Worm (Caenorhabditis elegans) whole organism, L2 larva: ENCODE results near the gene F15H10.5.
A peak's percentile ranks its signal among the peaks of the same experiment; 100 is the strongest.

Experiments used
- C34F6.9 ChIP-seq: fragments of 150-350 bp; optimal IDR thresholded peaks from 2 replicates; lab custom pipeline; 2014; ENCODE audit warnings: missing biosample characterization, missing genetic modification characterization
- F13H6.1 ChIP-seq: sonication (generic microtip); optimal IDR thresholded peaks from 2 replicates; lab custom pipeline; 2016; ENCODE audit warnings: missing genetic modification characterization, missing compliant biosample characterization
- R02D3.7 ChIP-seq: fragments of 150-350 bp; optimal IDR thresholded peaks from 2 replicates; lab custom pipeline; 2014; ENCODE audit warnings: missing biosample characterization, missing genetic modification characterization
- Y55F3AM.14 ChIP-seq: fragments of 200-800 bp; sonication (Bioruptor generic); optimal IDR thresholded peaks from 2 replicates; lab custom pipeline; 2018; ENCODE audit warnings: mild to moderate bottlenecking, missing genetic modification characterization, missing compliant biosample characterization
- ZK546.5 ChIP-seq: sonication (generic microtip); optimal IDR thresholded peaks from 2 replicates; lab custom pipeline; 2017; ENCODE audit warnings: missing biosample characterization, missing genetic modification characterization
- alr-1 ChIP-seq: fragments of 150-350 bp; optimal IDR thresholded peaks from 2 replicates; lab custom pipeline; 2014; ENCODE audit warnings: missing biosample characterization, missing genetic modification characterization
- aly-2 ChIP-seq: fragments of 150-350 bp; optimal IDR thresholded peaks from 2 replicates; lab custom pipeline; 2014; ENCODE audit warnings: missing biosample characterization, missing genetic modification characterization
- ama-1 ChIP-seq: fragments of 150-350 bp; optimal IDR thresholded peaks from 2 replicates; lab custom pipeline; 2018; ENCODE audit warnings: inconsistent platforms
- ceh-82 ChIP-seq: fragments of 150-350 bp; optimal IDR thresholded peaks from 2 replicates; lab custom pipeline; 2014; ENCODE audit warnings: missing biosample characterization, missing genetic modification characterization
- crh-2 ChIP-seq: sonication (generic microtip); optimal IDR thresholded peaks from 2 replicates; lab custom pipeline; 2017; ENCODE audit warnings: missing biosample characterization, missing genetic modification characterization
- dmd-4 ChIP-seq: sonication (generic microtip); optimal IDR thresholded peaks from 2 replicates; lab custom pipeline; 2017; ENCODE audit warnings: missing biosample characterization, missing genetic modification characterization
- egl-27 ChIP-seq: sonication (generic microtip); optimal IDR thresholded peaks from 3 replicates; lab custom pipeline; 2017; ENCODE audit warnings: missing biosample characterization, missing genetic modification reagents, missing genetic modification characterization
- elt-3 ChIP-seq: sonication (generic microtip); optimal IDR thresholded peaks from 2 replicates; lab custom pipeline; 2017; ENCODE audit warnings: missing biosample characterization, missing genetic modification characterization
- fos-1 ChIP-seq: fragments of 150-350 bp; optimal IDR thresholded peaks from 2 replicates; lab custom pipeline; 2014; ENCODE audit warnings: missing biosample characterization, missing genetic modification characterization
- gmeb-1 ChIP-seq: fragments of 150-350 bp; optimal IDR thresholded peaks from 2 replicates; lab custom pipeline; 2014; ENCODE audit warnings: missing biosample characterization, missing genetic modification characterization
- lin-39 ChIP-seq: fragments of 150-350 bp; optimal IDR thresholded peaks from 2 replicates; lab custom pipeline; 2014; ENCODE audit warnings: missing biosample characterization, missing genetic modification reagents, missing genetic modification characterization
- lsy-2 ChIP-seq, 2 experiments: fragments of 150-350 bp in 1 of 2; sonication (generic microtip) in 1 of 2; optimal IDR thresholded peaks; 2 replicates each; lab custom pipeline; 2014 to 2017; ENCODE audit warnings: missing biosample characterization in 2 of 2, missing genetic modification characterization in 2 of 2
- mab-5 ChIP-seq: fragments of 150-350 bp; optimal IDR thresholded peaks from 2 replicates; lab custom pipeline; 2014; ENCODE audit warnings: missing biosample characterization, missing genetic modification characterization
- nhr-11 ChIP-seq: fragments of 150-350 bp; optimal IDR thresholded peaks from 2 replicates; lab custom pipeline; 2014; ENCODE audit warnings: missing biosample characterization, missing genetic modification characterization
- nhr-12 ChIP-seq: fragments of 150-350 bp; optimal IDR thresholded peaks from 2 replicates; lab custom pipeline; 2014; ENCODE audit warnings: missing biosample characterization, missing genetic modification characterization
- nhr-129 ChIP-seq: fragments of 150-350 bp; optimal IDR thresholded peaks from 2 replicates; lab custom pipeline; 2014; ENCODE audit warnings: missing biosample characterization, missing genetic modification characterization
- nhr-21 ChIP-seq: fragments of 150-350 bp; optimal IDR thresholded peaks from 2 replicates; lab custom pipeline; 2014; ENCODE audit warnings: missing biosample characterization, missing genetic modification characterization
- nhr-237 ChIP-seq: fragments of 150-350 bp; optimal IDR thresholded peaks from 2 replicates; lab custom pipeline; 2014; ENCODE audit warnings: missing biosample characterization, missing genetic modification characterization
- nhr-6 ChIP-seq: fragments of 150-350 bp; optimal IDR thresholded peaks from 2 replicates; lab custom pipeline; 2014; ENCODE audit warnings: missing biosample characterization, missing genetic modification characterization
- peb-1 ChIP-seq: fragments of 150-350 bp; optimal IDR thresholded peaks from 2 replicates; lab custom pipeline; 2014; ENCODE audit warnings: missing biosample characterization, missing genetic modification characterization
- skn-1 ChIP-seq: sonication (generic microtip); optimal IDR thresholded peaks from 2 replicates; lab custom pipeline; 2017; ENCODE audit warnings: missing biosample characterization, missing genetic modification characterization
- sma-3 ChIP-seq: sonication (generic microtip); optimal IDR thresholded peaks from 2 replicates; lab custom pipeline; 2016; ENCODE audit warnings: missing genetic modification reagents, missing genetic modification characterization, missing compliant biosample characterization
- sma-9 ChIP-seq, 2 experiments: fragments of 150-350 bp in 1 of 2; sonication (generic microtip) in 1 of 2; optimal IDR thresholded peaks; 2 replicates each; lab custom pipeline; 2014 to 2016; ENCODE audit warnings: missing genetic modification characterization in 2 of 2, mild to moderate bottlenecking in 1 of 2, missing biosample characterization in 1 of 2, missing compliant biosample characterization in 1 of 2, missing genetic modification reagents in 1 of 2, moderate library complexity in 1 of 2
- snpc-4 ChIP-seq: fragments of 150-350 bp; optimal IDR thresholded peaks from 2 replicates; lab custom pipeline; 2014; ENCODE audit warnings: missing biosample characterization, missing genetic modification characterization
- unc-39 ChIP-seq: fragments of 150-350 bp; optimal IDR thresholded peaks from 2 replicates; lab custom pipeline; 2014; ENCODE audit warnings: missing biosample characterization, missing genetic modification characterization
- unc-55 ChIP-seq: fragments of 150-350 bp; sonication (generic microtip); optimal IDR thresholded peaks from 3 replicates; lab custom pipeline; 2014; ENCODE audit warnings: missing biosample characterization, missing genetic modification reagents, missing genetic modification characterization
- zag-1 ChIP-seq: fragments of 150-350 bp; optimal IDR thresholded peaks from 2 replicates; lab custom pipeline; 2014; ENCODE audit warnings: missing biosample characterization, missing genetic modification characterization
- ztf-1 ChIP-seq: fragments of 200-800 bp; sonication (Bioruptor generic); conservative IDR thresholded peaks from 2 replicates; pipeline ENCODE4 v1.3.6; 2022; ENCODE audit warnings: missing genetic modification characterization, missing compliant biosample characterization
- ztf-11 ChIP-seq: sonication (generic microtip); optimal IDR thresholded peaks from 2 replicates; lab custom pipeline; 2017; ENCODE audit warnings: missing biosample characterization, missing genetic modification characterization

F15H10.5 gene

DNA sequence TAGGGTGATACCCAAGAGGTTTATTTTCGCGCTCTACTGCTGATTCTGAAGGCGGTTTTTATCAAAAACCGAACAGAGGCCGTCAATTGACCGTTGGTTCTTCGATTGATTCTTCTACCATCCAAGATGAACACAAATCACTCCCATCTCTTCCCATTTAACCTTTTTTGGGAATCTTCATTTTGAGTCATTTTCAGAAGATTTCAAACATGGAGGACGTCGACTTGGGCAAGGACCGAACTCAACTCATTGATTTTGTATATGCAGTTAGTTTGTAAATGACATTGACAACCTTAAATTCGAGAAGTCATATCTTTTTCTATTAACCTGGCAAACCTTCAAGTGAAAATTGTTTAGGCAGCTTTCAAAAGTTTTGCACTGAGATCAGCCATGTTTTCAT lies 30.5 kb downstream of the F15H10.5 start, which contains the start of gene AC3.5:
AC3.5 (plus strand) TSS at position 210 of the 400 bp plus-strand sequence.
- no peak for TF ChIP-seq C34F6.9
- TF ChIP-seq fos-1 (tag; lab: Kevin White, UChicago), result peak; percentile 8
- TF ChIP-seq unc-55 (GFP tag; lab: Kevin White, UChicago), result no peak
- TF ChIP-seq lin-39 (tag; lab: Kevin White, UChicago), result no peak
- TF ChIP-seq mab-5 (tag; lab: Kevin White, UChicago), result no peak
- TF ChIP-seq ceh-82 (tag; lab: Kevin White, UChicago), result no peak
- peak; percentile 13 for TF ChIP-seq nhr-21
- TF ChIP-seq nhr-129, result no peak
- TF ChIP-seq skn-1, result no peak
- TF ChIP-seq alr-1 (tag; lab: Kevin White, UChicago), result no peak
- TF ChIP-seq, all 48 proteins: peak for 2

- TF ChIP-seq mab-5 (tag; lab: Kevin White, UChicago) (no peak), sma-9 (GFP tag; optimal IDR thresholded peaks at IDR 0.05; lab: Kevin White, UChicago) (no peak), sma-9 (tag; optimal IDR thresholded peaks at IDR 0.05; lab: Kevin White, UChicago) (no peak), ceh-82 (tag; lab: Kevin White, UChicago) (no peak), lsy-2 (tag; optimal IDR thresholded peaks at IDR 0.05; lab: Kevin White, UChicago) (no peak), aly-2 (tag; lab: Kevin White, UChicago) (no peak), Y55F3AM.14 (GFP tag; lab: Kevin White, UChicago) (no peak), nhr-11 (tag; lab: Kevin White, UChicago) (no peak), nhr-6 (tag; lab: Kevin White, UChicago) (no peak), snpc-4 (no peak), zag-1 (no peak), peb-1 (tag; lab: Kevin White, UChicago) (no peak), ztf-1 (GFP tag; lab: Robert Waterston, UW) (no peak), ztf-11 (tag; lab: Kevin White, UChicago) (no peak), crh-2 (no peak), nhr-237 (no peak), lin-39 (tag; lab: Kevin White, UChicago) (no peak), gmeb-1 (tag; lab: Kevin White, UChicago) (no peak), dmd-4 (tag; lab: Kevin White, UChicago) (no peak), ama-1 (lab: Kevin White, UChicago) (no peak)
Observed at ce11 chrV:10387412-10387811, 31.4 kb downstream of the F15H10.5 start.

ce11 chrV:10383950-10384349 lies 34.9 kb downstream of the F15H10.5 start, which contains the start of gene spe-10:
TSS of gene spe-10 (plus strand) at chrV:10384250.
- no peak for TF ChIP-seq nhr-6 (tag; lab: Kevin White, UChicago)

ce11 chrV:10382142-10382541 lies 36.7 kb downstream of the F15H10.5 start, which contains the start of gene pqn-2:
TSS of gene pqn-2 (plus strand) at chrV:10382442.
- TF ChIP-seq ZK546.5 (no peak), aly-2 (tag; lab: Kevin White, UChicago) (no peak), unc-39 (tag; lab: Kevin White, UChicago) (no peak), nhr-12 (tag; lab: Kevin White, UChicago) (no peak), R02D3.7 (tag; lab: Kevin White, UChicago) (no peak), alr-1 (tag; lab: Kevin White, UChicago) (no peak), F13H6.1 (no peak), fos-1 (tag; lab: Kevin White, UChicago) (no peak), elt-3 (tag; lab: Kevin White, UChicago) (no peak), skn-1 (no peak)
- TF ChIP-seq, all 48 proteins: peak for 0

DNA sequence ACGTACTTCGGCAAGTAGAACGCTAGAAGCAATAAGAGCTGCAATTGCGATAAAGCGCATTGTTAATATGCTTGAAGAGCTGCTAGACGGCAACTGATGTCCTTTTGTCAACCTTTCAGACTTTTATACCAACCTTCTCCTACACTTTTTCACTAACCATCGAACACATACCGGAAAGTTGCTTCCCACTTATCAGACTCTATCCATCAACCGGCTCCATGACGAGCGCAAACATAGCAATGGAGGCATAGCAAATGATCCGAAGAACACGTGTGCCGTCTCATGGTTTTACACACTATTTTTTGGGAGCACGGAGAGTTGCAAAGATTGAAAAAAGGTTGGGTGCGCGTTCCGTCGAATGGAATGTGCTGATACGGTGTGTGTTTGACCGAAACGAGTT lies 37.1 kb downstream of the F15H10.5 start, which contains the start of gene abu-1:
abu-1 (minus strand) TSS at position 101 of the 400 bp plus-strand sequence.
- TF ChIP-seq ZK546.5, result no peak
- TF ChIP-seq nhr-129, result no peak
- no peak for TF ChIP-seq alr-1 (tag; lab: Kevin White, UChicago)
- no peak for TF ChIP-seq elt-3 (tag; lab: Kevin White, UChicago)
- TF ChIP-seq R02D3.7 (tag; lab: Kevin White, UChicago), result no peak
- TF ChIP-seq egl-27 (tag; lab: Kevin White, UChicago), result no peak
- TF ChIP-seq ceh-82 (tag; lab: Kevin White, UChicago), result no peak
- no peak for TF ChIP-seq nhr-12 (tag; lab: Kevin White, UChicago)
- TF ChIP-seq sma-3 (GFP tag; lab: Kevin White, UChicago), result no peak
- no peak for TF ChIP-seq nhr-237
